Fruit fly (Drosophila melanogaster) whole organism, embryonic: ENCODE data around the gene RfC3.
A peak's percentile ranks its signal among the peaks of the same experiment; 100 is the strongest.

Experiments used
- Aef1 ChIP-seq: fragments of 200-800 bp; sonication (Bioruptor generic); IDR thresholded peaks from 3 replicates; pipeline ENCODE4 v1.3.6; 2022; ENCODE audit warnings: missing biosample characterization, missing genetic modification characterization
- Awh ChIP-seq: fragments of 200-800 bp; sonication (Bioruptor generic); IDR thresholded peaks from 2 replicates; pipeline ENCODE4, ENCODE4 v1.3.6; 2022; ENCODE audit warnings: missing biosample characterization, missing genetic modification characterization
- CG1024 ChIP-seq: fragments of 200-800 bp; sonication (Bioruptor generic); IDR thresholded peaks from 2 replicates; pipeline ENCODE4 v1.3.6; 2022; ENCODE audit warnings: missing biosample characterization, missing genetic modification characterization
- CG11504 ChIP-seq: fragments of 200-800 bp; sonication (Bioruptor generic); optimal IDR thresholded peaks from 3 replicates; lab custom pipeline; 2019; ENCODE audit warnings: missing biosample characterization, mild to moderate bottlenecking, missing genetic modification characterization, moderate library complexity
- CG12071 ChIP-seq: fragments of 200-800 bp; sonication (Bioruptor generic); optimal IDR thresholded peaks from 3 replicates; lab custom pipeline; 2018; ENCODE audit warnings: missing biosample characterization, mild to moderate bottlenecking, missing genetic modification characterization
- CG1233 ChIP-seq: fragments of 200-800 bp; sonication (Bioruptor generic); optimal IDR thresholded peaks from 4 replicates; lab custom pipeline; 2018; ENCODE audit warnings: missing biosample characterization, mild to moderate bottlenecking, missing genetic modification characterization
- CG12744 ChIP-seq: fragments of 200-800 bp; sonication (Bioruptor generic); optimal IDR thresholded peaks from 2 replicates; lab custom pipeline; 2016; ENCODE audit warnings: missing biosample characterization, missing genetic modification characterization
- CG13775 ChIP-seq: fragments of 200-800 bp; sonication (Bioruptor generic); optimal IDR thresholded peaks from 3 replicates; lab custom pipeline; 2017; ENCODE audit warnings: missing biosample characterization, mild to moderate bottlenecking, missing genetic modification characterization
- CG1529 ChIP-seq: fragments of 200-800 bp; sonication (Bioruptor generic); optimal IDR thresholded peaks from 3 replicates; lab custom pipeline; 2018; ENCODE audit warnings: missing biosample characterization, missing genetic modification characterization
- CG15514 ChIP-seq: fragments of 200-800 bp; sonication (Bioruptor generic); optimal IDR thresholded peaks from 3 replicates; lab custom pipeline; 2017; ENCODE audit warnings: missing biosample characterization, missing genetic modification characterization, mild to moderate bottlenecking, moderate library complexity, missing genetic modification reagents
- CG1602 ChIP-seq: fragments of 200-800 bp; sonication (Bioruptor generic); optimal IDR thresholded peaks from 3 replicates; lab custom pipeline; 2016; ENCODE audit warnings: missing biosample characterization, missing genetic modification characterization
- CG17568 ChIP-seq: fragments of 200-800 bp; sonication (Bioruptor generic); optimal IDR thresholded peaks from 2 replicates; lab custom pipeline; 2018; ENCODE audit warnings: missing biosample characterization, mild to moderate bottlenecking, missing genetic modification characterization, moderate library complexity
- CG2678 ChIP-seq: fragments of 200-800 bp; sonication (Bioruptor generic); optimal IDR thresholded peaks from 3 replicates; lab custom pipeline; 2019; ENCODE audit warnings: missing biosample characterization, mild to moderate bottlenecking, missing genetic modification characterization, moderate library complexity
- CG30020 ChIP-seq: fragments of 200-800 bp; optimal IDR thresholded peaks from 2 replicates; lab custom pipeline; 2019; ENCODE audit warnings: missing biosample characterization, mild to moderate bottlenecking, missing genetic modification characterization, moderate library complexity
- CG6254 ChIP-seq: fragments of 200-800 bp; sonication (Bioruptor generic); optimal IDR thresholded peaks from 3 replicates; lab custom pipeline; 2017; ENCODE audit warnings: mild to moderate bottlenecking, missing biosample characterization, missing genetic modification reagents, missing genetic modification characterization
- CG6654 ChIP-seq: fragments of 200-800 bp; sonication (Bioruptor generic); optimal IDR thresholded peaks from 2 replicates; lab custom pipeline; 2017; ENCODE audit warnings: missing biosample characterization, mild to moderate bottlenecking, missing genetic modification characterization
- CG8388 ChIP-seq: fragments of 200-800 bp; sonication (Bioruptor generic); optimal IDR thresholded peaks from 2 replicates; lab custom pipeline; 2019; ENCODE audit warnings: missing biosample characterization, mild to moderate bottlenecking, missing genetic modification characterization, moderate library complexity
- CkIIα-i1 ChIP-seq: fragments of 200-800 bp; sonication (Bioruptor generic); IDR thresholded peaks from 2 replicates; pipeline ENCODE4 v1.3.6; 2022; ENCODE audit warnings: missing biosample characterization, missing genetic modification characterization
- Eip74EF ChIP-seq, 2 experiments: fragments of 200-800 bp in 1 of 2; fragments of >200 bp in 1 of 2; sonication (Bioruptor generic) in 1 of 2; optimal IDR thresholded peaks; 2 replicates each; lab custom pipeline; 2017 to 2019; ENCODE audit warnings: missing biosample characterization in 2 of 2, missing genetic modification characterization in 2 of 2, mild to moderate bottlenecking in 1 of 2, moderate library complexity in 1 of 2
- Lpt ChIP-seq: fragments of >200 bp; optimal IDR thresholded peaks from 2 replicates; lab custom pipeline; 2018; ENCODE audit warnings: missing biosample characterization, missing genetic modification characterization
- Myb ChIP-seq: fragments of 200-800 bp; sonication (Bioruptor generic); optimal IDR thresholded peaks from 2 replicates; lab custom pipeline; 2016; ENCODE audit warnings: missing biosample characterization, missing genetic modification characterization
- NFAT ChIP-seq: fragments of 200-800 bp; sonication (Bioruptor generic); IDR thresholded peaks from 2 replicates; pipeline ENCODE4 v1.3.6; 2022; ENCODE audit warnings: missing biosample characterization, missing genetic modification characterization
- NK7.1 ChIP-seq: fragments of 200-800 bp; sonication (Bioruptor generic); optimal IDR thresholded peaks from 3 replicates; lab custom pipeline; 2016; ENCODE audit warnings: missing biosample characterization, missing genetic modification characterization
- Nf-YA ChIP-seq: fragments of 200-800 bp; sonication (Bioruptor generic); IDR thresholded peaks from 2 replicates; pipeline ENCODE4 v1.3.6; 2022; ENCODE audit warnings: missing biosample characterization, missing genetic modification characterization
- Oli ChIP-seq: fragments of 200-800 bp; sonication (Bioruptor generic); optimal IDR thresholded peaks from 2 replicates; lab custom pipeline; 2018; ENCODE audit warnings: missing biosample characterization, mild to moderate bottlenecking, missing genetic modification characterization, moderate library complexity
- Six4 ChIP-seq: fragments of 200-800 bp; sonication (Bioruptor generic); optimal IDR thresholded peaks from 2 replicates; lab custom pipeline; 2016; ENCODE audit warnings: missing biosample characterization, missing genetic modification characterization
- abd-A ChIP-seq: fragments of 200-800 bp; sonication (Bioruptor generic); optimal IDR thresholded peaks from 3 replicates; lab custom pipeline; 2019; ENCODE audit warnings: missing biosample characterization, mild to moderate bottlenecking, missing genetic modification characterization, moderate library complexity
- amos ChIP-seq: fragments of 200-800 bp; sonication (Bioruptor generic); IDR thresholded peaks from 2 replicates; pipeline ENCODE4 v1.3.6; 2022; ENCODE audit warnings: missing biosample characterization, missing genetic modification characterization; ENCODE audit not compliant: partially characterized antibody
- bbx ChIP-seq: fragments of 200-800 bp; sonication (Bioruptor generic); IDR thresholded peaks from 2 replicates; pipeline ENCODE4 v1.3.6; 2022; ENCODE audit warnings: missing biosample characterization, missing genetic modification characterization; ENCODE audit not compliant: partially characterized antibody
- bigmax ChIP-seq: fragments of 200-800 bp; sonication (Bioruptor generic); optimal IDR thresholded peaks from 2 replicates; lab custom pipeline; 2018; ENCODE audit warnings: missing biosample characterization, mild to moderate bottlenecking, missing genetic modification characterization
- bsh ChIP-seq, 2 experiments: fragments of 200-800 bp; sonication (Bioruptor generic); optimal IDR thresholded peaks; 2 replicates each; lab custom pipeline; 2017 to 2018; ENCODE audit warnings: mild to moderate bottlenecking in 2 of 2, missing biosample characterization in 2 of 2, missing genetic modification characterization in 2 of 2, moderate library complexity in 1 of 2
- crc ChIP-seq: fragments of 200-800 bp; sonication (Bioruptor generic); optimal IDR thresholded peaks from 2 replicates; lab custom pipeline; 2016; ENCODE audit warnings: missing biosample characterization, missing genetic modification characterization
- da ChIP-seq: fragments of 200-800 bp; sonication (Bioruptor generic); optimal IDR thresholded peaks from 2 replicates; lab custom pipeline; 2016; ENCODE audit warnings: missing biosample characterization, missing genetic modification characterization
- gem ChIP-seq: fragments of 200-800 bp; sonication (Bioruptor generic); optimal IDR thresholded peaks from 2 replicates; lab custom pipeline; 2019; ENCODE audit warnings: missing biosample characterization, mild to moderate bottlenecking, missing genetic modification characterization, moderate library complexity
- hb ChIP-seq: fragments of 200-800 bp; sonication (Bioruptor generic); IDR thresholded peaks from 3 replicates; pipeline ENCODE4 v1.3.6; 2022; ENCODE audit warnings: missing biosample characterization, missing genetic modification characterization; ENCODE audit not compliant: partially characterized antibody
- kni ChIP-seq: fragments of 200-800 bp; sonication (Bioruptor generic); optimal IDR thresholded peaks from 3 replicates; lab custom pipeline; 2017; ENCODE audit warnings: mild to moderate bottlenecking, missing biosample characterization, missing genetic modification reagents, missing genetic modification characterization
- nom ChIP-seq: fragments of 200-800 bp; sonication (Bioruptor generic); optimal IDR thresholded peaks from 2 replicates; lab custom pipeline; 2017; ENCODE audit warnings: missing biosample characterization, missing genetic modification characterization, mild to moderate bottlenecking, moderate library complexity, missing genetic modification reagents
- p53 ChIP-seq: fragments of 200-800 bp; sonication (Bioruptor generic); optimal IDR thresholded peaks from 2 replicates; lab custom pipeline; 2016; ENCODE audit warnings: missing biosample characterization, missing genetic modification characterization
- pan ChIP-seq, 4 experiments: fragments of >200 bp in 3 of 4; fragments of 200-800 bp in 1 of 4; sonication (Bioruptor generic) in 1 of 4; optimal IDR thresholded peaks in 3 of 4; IDR thresholded peaks in 1 of 4; 2 replicates each; pipeline versions ENCODE4 v1.3.6 to Lab custom; 2017 to 2022; ENCODE audit warnings: missing biosample characterization in 2 of 4, missing genetic modification characterization in 2 of 4, mixed read lengths in 1 of 4
- prd ChIP-seq, 3 experiments: fragments of >200 bp in 2 of 3; fragments of 200-800 bp in 1 of 3; sonication (Bioruptor generic) in 1 of 3; optimal IDR thresholded peaks in 2 of 3; IDR thresholded peaks in 1 of 3; 2 replicates in 2 of 3; 3 replicates in 1 of 3; pipeline versions ENCODE4 v1.3.6 to Lab custom; 2017 to 2022; ENCODE audit warnings: missing biosample characterization in 1 of 3, missing genetic modification characterization in 1 of 3
- pros ChIP-seq: fragments of 200-800 bp; sonication (Bioruptor generic); optimal IDR thresholded peaks from 3 replicates; lab custom pipeline; 2019; ENCODE audit warnings: missing biosample characterization, mild to moderate bottlenecking, missing genetic modification characterization, moderate library complexity
- schlank ChIP-seq: fragments of 200-800 bp; sonication (Bioruptor generic); optimal IDR thresholded peaks from 2 replicates; lab custom pipeline; 2018; ENCODE audit warnings: missing biosample characterization, mild to moderate bottlenecking, missing genetic modification characterization
- scrt ChIP-seq: fragments of 200-800 bp; sonication (Bioruptor generic); optimal IDR thresholded peaks from 2 replicates; lab custom pipeline; 2018; ENCODE audit warnings: missing biosample characterization, mild to moderate bottlenecking, missing genetic modification characterization, moderate library complexity
- tup ChIP-seq: fragments of 200-800 bp; sonication (Bioruptor generic); optimal IDR thresholded peaks from 2 replicates; lab custom pipeline; 2016; ENCODE audit warnings: missing biosample characterization, mild to moderate bottlenecking, missing genetic modification characterization, moderate library complexity
- twi ChIP-seq: fragments of 200-800 bp; optimal IDR thresholded peaks from 2 replicates; lab custom pipeline; 2019; ENCODE audit warnings: missing biosample characterization, mild to moderate bottlenecking, missing genetic modification characterization, moderate library complexity
- usp ChIP-seq: fragments of >200 bp; optimal IDR thresholded peaks from 2 replicates; lab custom pipeline; 2017; ENCODE audit warnings: missing biosample characterization, missing genetic modification characterization
- vfl ChIP-seq: fragments of 200-800 bp; sonication (Bioruptor generic); optimal IDR thresholded peaks from 2 replicates; lab custom pipeline; 2016; ENCODE audit warnings: missing biosample characterization, missing genetic modification characterization
- wek ChIP-seq: fragments of 200-800 bp; sonication (Bioruptor generic); optimal IDR thresholded peaks from 3 replicates; lab custom pipeline; 2018; ENCODE audit warnings: missing biosample characterization, mild to moderate bottlenecking, missing genetic modification characterization, moderate library complexity

RfC3 gene

DNA sequence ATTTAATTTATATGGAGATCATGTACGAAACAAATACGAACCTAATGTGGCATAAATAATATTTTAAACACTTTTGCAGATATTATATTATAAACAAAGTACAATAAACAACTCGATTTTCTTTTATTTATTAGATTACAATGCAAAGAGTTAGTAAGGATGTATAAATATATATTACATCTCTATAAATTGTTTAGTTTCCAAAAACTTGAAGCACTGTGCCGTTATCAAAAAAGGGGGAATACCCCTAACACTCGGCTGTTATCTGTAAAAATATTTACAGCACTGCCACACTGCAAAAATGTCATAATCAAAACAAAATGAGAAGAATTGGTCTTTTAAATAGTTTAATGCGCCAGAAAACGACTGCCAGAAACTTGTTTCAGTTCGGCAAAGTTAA, 9.5 kb downstream of the RfC3 start, which contains the start of gene CG5188:
Gene CG5188, plus strand, starts transcription at position 302 of the 400 bp plus-strand sequence.
- TF ChIP-seq amos, result no peak; the same call in 1 of the 2 replicates
- peak; percentile 44 for TF ChIP-seq CG15514 (GFP tag; lab: Kevin White, UChicago)
- TF ChIP-seq hb (GFP tag; lab: Robert Waterston, UW), result no peak
- no peak for TF ChIP-seq da
- peak; percentile 45; the same call in 1 of the 3 replicates for TF ChIP-seq Aef1
- TF ChIP-seq prd (optimal IDR thresholded peaks at IDR 0.05; lab: Kevin White, UChicago), result no peak
- 0 out of 3 replicates have a peak, but pooled peaks have one; percentile 23 for TF ChIP-seq prd (GFP tag; IDR thresholded peaks at IDR 0.05; lab: Robert Waterston, UW)
- TF ChIP-seq crc (GFP tag; lab: Kevin White, UChicago), result no peak
- no peak for TF ChIP-seq CkIIα-i1 (GFP tag; lab: Robert Waterston, UW)
- no peak for TF ChIP-seq scrt (GFP tag; lab: Kevin White, UChicago)
- TF ChIP-seq tup (GFP tag; lab: Kevin White, UChicago), result no peak
- TF ChIP-seq bsh (GFP tag; optimal IDR thresholded peaks at IDR 0.05; lab: Kevin White, UChicago), result peak in 1 of 2 experiments; percentile 48
- no peak for TF ChIP-seq CG1233 (GFP tag; lab: Kevin White, UChicago)
- TF ChIP-seq nom, result peak; percentile 49
- peak; percentile 29 for TF ChIP-seq CG13775 (GFP tag; lab: Kevin White, UChicago)
- TF ChIP-seq CG6654, result no peak
- no peak for TF ChIP-seq CG6254 (GFP tag; lab: Kevin White, UChicago)
- no peak for TF ChIP-seq pros (GFP tag; lab: Kevin White, UChicago)
- TF ChIP-seq schlank, result no peak
- no peak for TF ChIP-seq NK7.1 (GFP tag; lab: Kevin White, UChicago)
- no peak for TF ChIP-seq kni (GFP tag; lab: Kevin White, UChicago)
- TF ChIP-seq Six4 (GFP tag; lab: Kevin White, UChicago), result peak; percentile 10
- peak; percentile 99 for TF ChIP-seq CG8388 (GFP tag; lab: Kevin White, UChicago)
- no peak for TF ChIP-seq Nf-YA (GFP tag; lab: Robert Waterston, UW)
- TF ChIP-seq CG1024 (GFP tag; lab: Robert Waterston, UW), result 0 out of 2 replicates have a peak, but pooled peaks have one; percentile 44
- no peak for TF ChIP-seq p53 (GFP tag; lab: Kevin White, UChicago)
- no peak for TF ChIP-seq abd-A (tag; lab: Kevin White, UChicago)
- peak; percentile 98 for TF ChIP-seq wek (GFP tag; lab: Kevin White, UChicago)
- no peak for TF ChIP-seq Myb (GFP tag; lab: Kevin White, UChicago)
- no peak for TF ChIP-seq CG12744 (GFP tag; lab: Kevin White, UChicago)
- no peak for TF ChIP-seq CG17568 (GFP tag; lab: Kevin White, UChicago)
- peak; percentile 9 for TF ChIP-seq CG1529 (GFP tag; lab: Kevin White, UChicago)
- peak; percentile 74 for TF ChIP-seq gem (tag; lab: Kevin White, UChicago)
- no peak for TF ChIP-seq bbx (GFP tag; lab: Robert Waterston, UW)
- peak; percentile 65 for TF ChIP-seq CG11504 (tag; lab: Kevin White, UChicago)
- TF ChIP-seq Awh (GFP tag; lab: Robert Waterston, UW), result no peak
- peak; percentile 83 for TF ChIP-seq CG30020 (tag; lab: Kevin White, UChicago)
- TF ChIP-seq Eip74EF (GFP tag; optimal IDR thresholded peaks at IDR 0.05; lab: Kevin White, UChicago), result peak in 1 of 2 experiments; percentile 29
- no peak for TF ChIP-seq CG12071 (GFP tag; lab: Kevin White, UChicago)
- no peak for TF ChIP-seq usp (GFP tag; lab: Kevin White, UChicago)
- peak; percentile 28 for TF ChIP-seq vfl (GFP tag; lab: Kevin White, UChicago)
- TF ChIP-seq twi (tag; lab: Kevin White, UChicago), result no peak
- TF ChIP-seq Lpt (GFP tag; lab: Kevin White, UChicago), result no peak
- peak; percentile 45 for TF ChIP-seq CG1602 (GFP tag; lab: Kevin White, UChicago)
- TF ChIP-seq Oli (tag; lab: Kevin White, UChicago), result peak; percentile 19
- TF ChIP-seq pan (optimal IDR thresholded peaks at IDR 0.05; lab: Kevin White, UChicago), result no peak
- peak in 1 of 2 experiments; percentile 66 for TF ChIP-seq pan (GFP tag; optimal IDR thresholded peaks at IDR 0.05 in 1 of 2, IDR thresholded peaks at IDR 0.05 in 1 of 2)
- TF ChIP-seq CG2678 (tag; lab: Kevin White, UChicago), result peak; percentile 67
- TF ChIP-seq bigmax, result no peak
- TF ChIP-seq NFAT, result peak; percentile 74; the same call in 1 of the 2 replicates
